Worm (Caenorhabditis elegans): ENCODE results near the gene clec-226.

The clec-226 gene

DNA sequence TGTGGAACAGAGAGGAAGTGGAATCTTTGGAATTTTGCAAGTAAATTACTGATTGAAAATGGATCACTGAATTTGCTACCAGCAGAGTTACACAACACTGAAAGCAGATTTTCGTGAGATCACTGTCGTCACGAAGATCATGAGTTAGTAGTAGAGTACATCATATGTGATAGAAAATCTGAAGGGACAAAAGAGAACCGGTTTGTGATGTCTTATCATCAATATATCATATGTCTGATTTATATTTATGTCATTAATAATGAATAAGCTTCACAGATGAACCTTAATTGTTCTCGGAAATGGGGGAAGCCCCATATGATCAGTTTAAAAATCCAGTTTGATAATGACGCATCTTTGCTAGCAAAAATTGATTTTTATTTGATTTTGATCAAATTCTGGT lies 10.7 kb upstream of the clec-226 start:
- TF ChIP-seq sma-9 (GFP tag; optimal IDR thresholded peaks at IDR 0.05) (no peak), sma-9 (tag; optimal IDR thresholded peaks at IDR 0.05) (no peak), nhr-21 (tag; optimal IDR thresholded peaks at IDR 0.05) (peak; percentile 45), sma-3 (GFP tag; optimal IDR thresholded peaks at IDR 0.05) (no peak), nhr-25 (tag; optimal IDR thresholded peaks at IDR 0.05) (peak; percentile 60)

DNA sequence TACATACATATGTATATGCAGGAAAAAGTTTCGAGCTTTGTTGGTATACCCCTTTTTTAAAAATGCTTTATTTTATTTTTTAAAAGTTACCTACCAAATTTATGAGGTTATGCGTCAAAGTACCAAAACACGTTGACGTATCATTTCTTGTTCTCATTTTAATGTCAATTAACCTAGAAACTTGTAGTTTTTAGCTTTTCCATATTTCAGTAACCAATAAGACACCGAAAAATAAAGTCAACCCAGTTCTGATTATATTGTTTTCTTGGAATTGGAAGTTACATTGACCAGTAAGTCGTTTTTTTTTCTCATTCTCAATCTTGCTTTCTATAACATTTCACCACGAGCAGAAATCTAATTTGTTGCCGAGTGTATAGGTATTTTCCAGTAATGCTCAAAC lies 9.9 kb upstream of the clec-226 start, which contains the start of gene srw-145:
Gene srw-145, plus strand, starts transcription at position 301 of the 400 bp plus-strand sequence.
- TF ChIP-seq mdl-1 (tag; optimal IDR thresholded peaks at IDR 0.05) (no peak), lin-13 (GFP tag; optimal IDR thresholded peaks at IDR 0.05) (no peak), fos-1 (tag; optimal IDR thresholded peaks at IDR 0.05) (no peak), nhr-21 (tag; optimal IDR thresholded peaks at IDR 0.05) (peak; percentile 41), snpc-4 (tag; optimal IDR thresholded peaks at IDR 0.05) (no peak), C34F6.9 (tag; optimal IDR thresholded peaks at IDR 0.05) (no peak), lsy-2 (tag; optimal IDR thresholded peaks at IDR 0.05) (no peak), nhr-237 (tag; optimal IDR thresholded peaks at IDR 0.05) (no peak), ztf-11 (tag; optimal IDR thresholded peaks at IDR 0.05) (no peak), dmd-4 (tag; optimal IDR thresholded peaks at IDR 0.05) (no peak), nhr-12 (tag; optimal IDR thresholded peaks at IDR 0.05) (peak; percentile 3)

DNA sequence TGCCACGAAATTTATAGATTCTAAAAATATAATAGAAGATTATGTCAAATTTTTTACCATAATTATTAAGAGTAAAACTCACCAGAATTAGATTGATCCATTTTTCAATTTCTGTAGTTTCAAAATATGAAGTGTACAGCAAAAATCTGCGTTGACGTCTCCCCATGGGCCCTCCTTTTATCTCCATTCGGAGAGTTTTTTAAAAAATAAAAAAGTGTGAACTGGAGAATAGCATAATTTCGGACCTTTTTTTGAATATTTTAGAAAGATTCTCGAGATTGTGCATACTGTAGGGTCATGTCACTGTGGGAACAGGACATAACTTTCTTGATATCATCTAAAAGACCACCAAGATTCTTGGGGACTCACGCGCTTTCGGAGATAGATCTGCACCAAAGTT lies 4.7 kb upstream of the clec-226 start, which contains the start of gene dpr-1:
Gene dpr-1, minus strand, starts transcription at position 101 of the 400 bp plus-strand sequence.
- TF ChIP-seq Y55F3AM.14 (GFP tag; optimal IDR thresholded peaks at IDR 0.05), result no peak
- no peak for TF ChIP-seq nhr-77 (tag; optimal IDR thresholded peaks at IDR 0.05)
- TF ChIP-seq ama-1 (optimal IDR thresholded peaks at IDR 0.05), result no peak
- TF ChIP-seq ztf-1 (GFP tag; conservative IDR thresholded peaks at IDR 0.05), result no peak
- TF ChIP-seq snpc-4 (tag; optimal IDR thresholded peaks at IDR 0.05), result no peak
- TF ChIP-seq unc-55 (GFP tag; optimal IDR thresholded peaks at IDR 0.05), result no peak
- TF ChIP-seq sma-3 (GFP tag; optimal IDR thresholded peaks at IDR 0.05), result no peak
- TF ChIP-seq nhr-129 (tag; optimal IDR thresholded peaks at IDR 0.05), result no peak
- TF ChIP-seq nhr-12 (tag; optimal IDR thresholded peaks at IDR 0.05), result no peak
- no peak for TF ChIP-seq gmeb-1 (tag; optimal IDR thresholded peaks at IDR 0.05)
- no peak for TF ChIP-seq lin-39 (tag; optimal IDR thresholded peaks at IDR 0.05)
- no peak for TF ChIP-seq lin-11 (tag; optimal IDR thresholded peaks at IDR 0.05)
- no peak for TF ChIP-seq ceh-16 (tag; optimal IDR thresholded peaks at IDR 0.05)
- no peak for TF ChIP-seq blmp-1 (tag; optimal IDR thresholded peaks at IDR 0.05; ENCODE audit: insufficient read depth)
- TF ChIP-seq fos-1 (tag; optimal IDR thresholded peaks at IDR 0.05), result no peak

DNA sequence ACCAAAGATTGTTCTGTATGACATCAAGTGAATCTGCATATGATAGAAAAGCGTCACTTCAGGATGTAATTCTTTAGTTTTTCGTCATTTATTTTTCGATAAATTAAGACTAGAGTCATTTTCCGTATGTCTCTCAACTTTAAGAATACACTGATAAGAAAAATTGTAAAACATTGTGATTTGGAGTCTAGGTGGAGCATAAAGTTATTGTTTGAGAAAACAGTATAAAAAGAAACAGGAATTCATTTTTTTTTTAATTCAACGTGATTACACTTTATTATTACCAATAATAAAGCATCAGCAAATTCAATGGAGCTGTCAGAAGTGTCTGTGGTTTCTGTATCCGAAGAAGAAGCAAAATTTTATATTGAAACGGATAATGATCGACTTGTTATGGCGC lies 2.2 kb downstream of the clec-226 start, which contains the start of gene R10D12.6:
Gene R10D12.6, plus strand, starts transcription at position 301 of the 400 bp plus-strand sequence.
- TF ChIP-seq mab-5 (tag; optimal IDR thresholded peaks at IDR 0.05) (no peak), fos-1 (tag; optimal IDR thresholded peaks at IDR 0.05) (peak; percentile 27), skn-1 (tag; optimal IDR thresholded peaks at IDR 0.05) (no peak)

DNA sequence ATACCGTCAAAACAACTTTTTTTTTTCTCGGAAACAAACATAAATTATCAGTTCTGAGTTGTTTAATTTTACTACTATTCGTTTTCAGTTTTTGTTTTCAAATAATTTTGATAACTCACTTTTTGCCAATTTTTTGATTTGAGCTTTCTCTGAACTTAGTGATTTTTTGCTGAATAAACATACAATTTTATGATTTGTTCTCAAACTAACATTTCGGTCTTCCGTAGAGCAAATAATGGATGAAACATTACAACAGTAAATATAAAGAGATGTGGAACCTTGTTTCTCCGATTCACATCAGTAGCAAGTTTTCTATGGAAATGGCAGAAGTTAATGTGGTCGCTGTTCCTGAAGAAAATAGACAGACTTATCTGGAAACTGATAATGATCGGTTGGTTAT lies 3.0 kb downstream of the clec-226 start, which contains the start of gene R10D12.7:
Gene R10D12.7, plus strand, starts transcription at position 301 of the 400 bp plus-strand sequence.
- TF ChIP-seq nhr-23 (tag; optimal IDR thresholded peaks at IDR 0.05), result no peak
- no peak for TF ChIP-seq ztf-1 (GFP tag; conservative IDR thresholded peaks at IDR 0.05)
- no peak for TF ChIP-seq lin-39 (tag; optimal IDR thresholded peaks at IDR 0.05)
- TF ChIP-seq ceh-82 (tag; optimal IDR thresholded peaks at IDR 0.05), result no peak
- no peak for TF ChIP-seq skn-1 (tag; optimal IDR thresholded peaks at IDR 0.05)
- TF ChIP-seq snpc-4 (tag; optimal IDR thresholded peaks at IDR 0.05), result no peak
- no peak for TF ChIP-seq nhr-77 (tag; optimal IDR thresholded peaks at IDR 0.05)

DNA sequence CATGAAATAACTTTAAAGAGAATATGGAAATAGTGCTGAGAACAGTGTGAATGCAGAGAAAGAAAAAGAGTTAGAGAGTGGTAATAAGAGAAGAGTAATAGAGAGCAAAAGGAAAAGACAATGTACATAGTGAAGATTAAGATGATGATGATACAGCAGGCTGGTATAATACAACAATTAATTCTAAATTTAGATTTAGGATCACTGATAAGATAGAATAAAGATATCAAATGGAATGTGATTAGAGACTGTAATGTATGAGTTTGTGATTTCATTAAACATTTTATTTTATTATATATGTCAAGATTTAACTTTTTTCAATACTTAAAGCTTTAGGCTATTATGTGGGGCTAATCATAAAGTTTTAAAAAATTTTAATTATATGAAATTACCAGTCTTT lies 6.4 kb downstream of the clec-226 start, which contains the start of gene R10D12.8:
Gene R10D12.8, minus strand, starts transcription at position 101 of the 400 bp plus-strand sequence.
- TF ChIP-seq sma-9 (GFP tag; optimal IDR thresholded peaks at IDR 0.05) (no peak), sma-9 (tag; optimal IDR thresholded peaks at IDR 0.05) (no peak), sma-3 (GFP tag; optimal IDR thresholded peaks at IDR 0.05) (no peak), lsy-2 (tag; optimal IDR thresholded peaks at IDR 0.05) (no peak), dmd-4 (tag; optimal IDR thresholded peaks at IDR 0.05) (no peak), gmeb-1 (tag; optimal IDR thresholded peaks at IDR 0.05) (no peak), skn-1 (tag; optimal IDR thresholded peaks at IDR 0.05) (no peak), lin-11 (tag; optimal IDR thresholded peaks at IDR 0.05) (no peak), nhr-237 (tag; optimal IDR thresholded peaks at IDR 0.05) (no peak), ceh-16 (tag; optimal IDR thresholded peaks at IDR 0.05) (no peak), nhr-129 (tag; optimal IDR thresholded peaks at IDR 0.05) (no peak), nhr-77 (tag; optimal IDR thresholded peaks at IDR 0.05) (no peak)
